Fruit fly (Drosophila melanogaster) whole organism, prepupa: ENCODE measurements around the gene Evi5.

Experiments
- Blimp-1 ChIP-seq: fragments of 200-800 bp; sonication (Bioruptor generic); optimal IDR thresholded peaks from 3 replicates; lab custom pipeline; 2017; ENCODE audit warnings: missing biosample characterization, missing genetic modification characterization, mild to moderate bottlenecking, moderate library complexity, missing genetic modification reagents
- CG10631 ChIP-seq: fragments of 200-800 bp; sonication (Bioruptor generic); optimal IDR thresholded peaks from 2 replicates; lab custom pipeline; 2016; ENCODE audit warnings: missing biosample characterization, missing genetic modification characterization
- CG11294 ChIP-seq: fragments of 200-800 bp; sonication (Bioruptor generic); IDR thresholded peaks from 2 replicates; pipeline ENCODE4 v1.3.6; 2022; ENCODE audit warnings: missing biosample characterization, missing genetic modification characterization
- CG11762 ChIP-seq: fragments of 200-800 bp; sonication (Bioruptor generic); optimal IDR thresholded peaks from 3 replicates; lab custom pipeline; 2016; ENCODE audit warnings: missing biosample characterization, missing genetic modification characterization; ENCODE audit not compliant: insufficient read depth
- CG11902 ChIP-seq: fragments of 200-800 bp; sonication (Bioruptor generic); optimal IDR thresholded peaks from 3 replicates; lab custom pipeline; 2016; ENCODE audit warnings: missing biosample characterization, missing genetic modification characterization
- CG15336 ChIP-seq: fragments of 200-800 bp; sonication (Bioruptor generic); IDR thresholded peaks from 2 replicates; pipeline ENCODE4 v1.3.6; 2022; ENCODE audit warnings: missing biosample characterization, missing genetic modification characterization
- CG1621 ChIP-seq: fragments of 200-800 bp; sonication (Bioruptor generic); optimal IDR thresholded peaks from 3 replicates; lab custom pipeline; 2018; ENCODE audit warnings: missing biosample characterization, mild to moderate bottlenecking, missing genetic modification characterization
- CG16779 ChIP-seq: fragments of 200-800 bp; sonication (Bioruptor generic); optimal IDR thresholded peaks from 3 replicates; lab custom pipeline; 2017; ENCODE audit warnings: missing biosample characterization, mild to moderate bottlenecking, missing genetic modification characterization
- CG31627 ChIP-seq: fragments of 200-800 bp; sonication (Bioruptor generic); optimal IDR thresholded peaks from 3 replicates; lab custom pipeline; 2016; ENCODE audit warnings: missing biosample characterization, missing genetic modification characterization
- CG32006 ChIP-seq: fragments of 200-800 bp; sonication (Bioruptor generic); optimal IDR thresholded peaks from 3 replicates; lab custom pipeline; 2017; ENCODE audit warnings: missing biosample characterization, mild to moderate bottlenecking, missing genetic modification characterization
- CG34406 ChIP-seq: fragments of 200-800 bp; sonication (Bioruptor generic); optimal IDR thresholded peaks from 3 replicates; lab custom pipeline; 2016; ENCODE audit warnings: missing biosample characterization, missing genetic modification characterization
- CG4318 ChIP-seq: fragments of 200-800 bp; sonication (Bioruptor generic); optimal IDR thresholded peaks from 3 replicates; lab custom pipeline; 2017; ENCODE audit warnings: missing biosample characterization, mild to moderate bottlenecking, missing genetic modification characterization
- CG6792 ChIP-seq: fragments of 200-800 bp; sonication (Bioruptor generic); optimal IDR thresholded peaks from 3 replicates; lab custom pipeline; 2016; ENCODE audit warnings: missing biosample characterization, missing genetic modification characterization
- CG6808 ChIP-seq: fragments of 200-800 bp; sonication (Bioruptor generic); optimal IDR thresholded peaks from 3 replicates; lab custom pipeline; 2017; ENCODE audit warnings: missing biosample characterization, missing genetic modification characterization, mild to moderate bottlenecking, moderate library complexity, missing genetic modification reagents
- CG6854 ChIP-seq: fragments of 200-800 bp; sonication (Bioruptor generic); optimal IDR thresholded peaks from 2 replicates; lab custom pipeline; 2017; ENCODE audit warnings: missing biosample characterization, mild to moderate bottlenecking, missing genetic modification characterization
- CG8319 ChIP-seq: fragments of 200-800 bp; sonication (Bioruptor generic); optimal IDR thresholded peaks from 3 replicates; lab custom pipeline; 2016; ENCODE audit warnings: missing biosample characterization, missing genetic modification characterization
- CG9139 ChIP-seq: fragments of 200-800 bp; sonication (Bioruptor generic); optimal IDR thresholded peaks from 3 replicates; lab custom pipeline; 2017; ENCODE audit warnings: missing biosample characterization, mild to moderate bottlenecking, missing genetic modification characterization
- Eip75B ChIP-seq: fragments of 200-800 bp; sonication (Bioruptor generic); optimal IDR thresholded peaks from 3 replicates; lab custom pipeline; 2016; ENCODE audit warnings: missing biosample characterization, missing genetic modification characterization
- Eip78C ChIP-seq: fragments of 200-800 bp; sonication (Bioruptor generic); peaks from one replicate; lab custom pipeline; 2016; ENCODE audit warnings: missing biosample characterization, missing genetic modification characterization
- Eip93F ChIP-seq: fragments of 200-800 bp; sonication (Bioruptor generic); optimal IDR thresholded peaks from 2 replicates; lab custom pipeline; 2016; ENCODE audit warnings: missing biosample characterization, mild to moderate bottlenecking, missing genetic modification characterization
- Ets96B ChIP-seq: fragments of 200-800 bp; optimal IDR thresholded peaks from 2 replicates; lab custom pipeline; 2019; ENCODE audit warnings: missing biosample characterization, mild to moderate bottlenecking, missing genetic modification characterization, moderate library complexity
- Hr38 ChIP-seq: sonication (Bioruptor generic); optimal IDR thresholded peaks from 2 replicates; lab custom pipeline; 2016; ENCODE audit warnings: missing biosample characterization, missing genetic modification characterization
- Hr4 ChIP-seq: fragments of 200-800 bp; sonication (Bioruptor generic); optimal IDR thresholded peaks from 3 replicates; lab custom pipeline; 2016; ENCODE audit warnings: missing biosample characterization, missing genetic modification characterization
- Lpt ChIP-seq: fragments of 200-800 bp; sonication (Bioruptor generic); optimal IDR thresholded peaks from 3 replicates; lab custom pipeline; 2016; ENCODE audit warnings: missing biosample characterization, missing genetic modification characterization
- Met ChIP-seq: fragments of 200-800 bp; sonication (Bioruptor generic); optimal IDR thresholded peaks from 3 replicates; lab custom pipeline; 2016; ENCODE audit warnings: missing biosample characterization, missing genetic modification characterization
- OdsH ChIP-seq: fragments of 200-800 bp; sonication (Bioruptor generic); optimal IDR thresholded peaks from 3 replicates; lab custom pipeline; 2016; ENCODE audit warnings: missing biosample characterization, missing genetic modification characterization
- Sox102F ChIP-seq: fragments of 200-800 bp; sonication (Bioruptor generic); optimal IDR thresholded peaks from 2 replicates; lab custom pipeline; 2016; ENCODE audit warnings: missing biosample characterization, mild to moderate bottlenecking, missing genetic modification characterization
- Sox14 ChIP-seq: fragments of 200-800 bp; sonication (Bioruptor generic); optimal IDR thresholded peaks from 3 replicates; lab custom pipeline; 2016; ENCODE audit warnings: missing biosample characterization, missing genetic modification characterization
- Sox15 ChIP-seq: fragments of 200-800 bp; sonication (Bioruptor generic); optimal IDR thresholded peaks from 3 replicates; lab custom pipeline; 2016; ENCODE audit warnings: missing biosample characterization, missing genetic modification characterization
- achi ChIP-seq: fragments of 200-800 bp; sonication (Bioruptor generic); optimal IDR thresholded peaks from 3 replicates; lab custom pipeline; 2016; ENCODE audit warnings: missing biosample characterization, missing genetic modification characterization
- acj6 ChIP-seq: fragments of 200-800 bp; sonication (Bioruptor generic); optimal IDR thresholded peaks from 3 replicates; lab custom pipeline; 2016; ENCODE audit warnings: missing biosample characterization, missing genetic modification characterization
- cyc ChIP-seq: fragments of 200-800 bp; sonication (Bioruptor generic); optimal IDR thresholded peaks from 3 replicates; lab custom pipeline; 2016; ENCODE audit warnings: missing biosample characterization, missing genetic modification characterization
- dsx ChIP-seq: fragments of 200-800 bp; optimal IDR thresholded peaks from 3 replicates; lab custom pipeline; 2019; ENCODE audit warnings: missing biosample characterization, mild to moderate bottlenecking, missing genetic modification characterization, moderate library complexity; ENCODE audit not compliant: poor library complexity, severe bottlenecking
- eg ChIP-seq: fragments of 200-800 bp; sonication (Bioruptor generic); IDR thresholded peaks from 3 replicates; pipeline ENCODE4 v1.3.6; 2022; ENCODE audit warnings: missing biosample characterization, missing genetic modification characterization
- esn ChIP-seq: fragments of 200-800 bp; sonication (Bioruptor generic); optimal IDR thresholded peaks from 2 replicates; lab custom pipeline; 2016; ENCODE audit warnings: missing biosample characterization, mild to moderate bottlenecking, missing genetic modification characterization, moderate library complexity
- fd85E ChIP-seq: fragments of 200-800 bp; sonication (Bioruptor generic); optimal IDR thresholded peaks from 3 replicates; lab custom pipeline; 2016; ENCODE audit warnings: missing biosample characterization, missing genetic modification characterization
- fkh ChIP-seq: fragments of 200-800 bp; sonication (Bioruptor generic); optimal IDR thresholded peaks from 3 replicates; lab custom pipeline; 2017; ENCODE audit warnings: missing biosample characterization, mild to moderate bottlenecking, missing genetic modification characterization, moderate library complexity
- lz ChIP-seq: fragments of 200-800 bp; sonication (Bioruptor generic); optimal IDR thresholded peaks from 3 replicates; lab custom pipeline; 2016; ENCODE audit warnings: missing biosample characterization, missing genetic modification characterization
- net ChIP-seq: fragments of 200-800 bp; sonication (Bioruptor generic); optimal IDR thresholded peaks from 3 replicates; lab custom pipeline; 2016; ENCODE audit warnings: missing biosample characterization, missing genetic modification characterization
- pdm3 ChIP-seq: fragments of 200-800 bp; sonication (Bioruptor generic); optimal IDR thresholded peaks from 3 replicates; lab custom pipeline; 2016; ENCODE audit warnings: missing biosample characterization, missing genetic modification characterization
- salr ChIP-seq, 2 experiments: fragments of 200-800 bp; sonication (Bioruptor generic); optimal IDR thresholded peaks; 3 replicates each; lab custom pipeline; 2016 to 2018; ENCODE audit warnings: missing biosample characterization in 2 of 2, missing genetic modification characterization in 2 of 2, mild to moderate bottlenecking in 1 of 2
- spab ChIP-seq: fragments of 200-800 bp; sonication (Bioruptor generic); optimal IDR thresholded peaks from 2 replicates; lab custom pipeline; 2017; ENCODE audit warnings: missing biosample characterization, mild to moderate bottlenecking, missing genetic modification characterization, missing genetic modification reagents
- svp ChIP-seq: fragments of 200-800 bp; sonication (Bioruptor generic); peaks from one replicate; lab custom pipeline; 2016; ENCODE audit warnings: missing biosample characterization, missing genetic modification characterization
- vri ChIP-seq: fragments of 200-800 bp; sonication (Bioruptor generic); optimal IDR thresholded peaks from 3 replicates; lab custom pipeline; 2016; ENCODE audit warnings: missing biosample characterization, mild to moderate bottlenecking, missing genetic modification characterization

Gene Evi5

DNA sequence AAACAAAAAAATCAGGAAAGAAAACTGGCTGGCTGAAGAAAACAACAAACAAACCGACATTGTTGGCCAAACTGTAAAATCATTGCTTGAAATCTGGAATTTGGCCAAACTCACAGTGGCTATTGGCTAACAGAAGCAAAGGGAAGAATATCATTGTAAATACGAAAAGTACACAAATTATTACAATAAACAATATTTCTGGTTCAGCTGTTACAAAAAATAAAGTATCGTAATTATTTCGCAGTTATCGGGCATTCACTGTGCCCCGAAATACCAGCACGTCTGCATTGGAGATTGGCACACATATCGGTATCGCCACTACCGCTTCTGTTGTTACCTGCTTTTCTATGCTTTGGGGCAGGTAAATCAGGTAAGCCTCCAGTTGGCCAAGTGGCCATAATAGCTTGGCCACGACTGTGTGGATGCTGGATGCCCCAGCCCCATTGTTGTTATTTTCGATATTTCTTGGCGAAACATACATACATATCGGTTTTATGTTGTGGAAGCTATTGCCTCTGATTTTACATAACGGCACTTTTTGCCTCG lies 3.1 kb downstream of the Evi5 start (continued):
- TF ChIP-seq CG6808 (GFP tag; lab: Kevin White, UChicago), result no peak
- TF ChIP-seq esn (GFP tag; lab: Kevin White, UChicago), result peak; percentile 8
- TF ChIP-seq Met, result peak; percentile 28
- TF ChIP-seq Eip78C (GFP tag; lab: Kevin White, UChicago), result peak; percentile 82
- TF ChIP-seq svp (GFP tag; lab: Kevin White, UChicago), result peak; percentile 67
- TF ChIP-seq CG11902 (GFP tag; lab: Kevin White, UChicago), result no peak
- peak; percentile 6 for TF ChIP-seq Eip75B
- TF ChIP-seq acj6 (GFP tag; lab: Kevin White, UChicago), result peak; percentile 41
- peak; percentile 10 for TF ChIP-seq achi (GFP tag; lab: Kevin White, UChicago)
- peak; percentile 22 for TF ChIP-seq lz (GFP tag; lab: Kevin White, UChicago)
- TF ChIP-seq cyc, result peak; percentile 37
- TF ChIP-seq CG15336, result peak; percentile 72
- TF ChIP-seq CG11762, result no peak
- peak; percentile 59 for TF ChIP-seq CG32006
- no peak for TF ChIP-seq CG34406
- TF ChIP-seq net (GFP tag; lab: Kevin White, UChicago), result peak; percentile 35
- peak; percentile 60 for TF ChIP-seq pdm3 (GFP tag; lab: Kevin White, UChicago)
- no peak for TF ChIP-seq CG6792 (GFP tag; lab: Kevin White, UChicago)
- peak; percentile 56 for TF ChIP-seq Hr4 (GFP tag; lab: Kevin White, UChicago)
- TF ChIP-seq, all 60 proteins: peak for 31

DNA sequence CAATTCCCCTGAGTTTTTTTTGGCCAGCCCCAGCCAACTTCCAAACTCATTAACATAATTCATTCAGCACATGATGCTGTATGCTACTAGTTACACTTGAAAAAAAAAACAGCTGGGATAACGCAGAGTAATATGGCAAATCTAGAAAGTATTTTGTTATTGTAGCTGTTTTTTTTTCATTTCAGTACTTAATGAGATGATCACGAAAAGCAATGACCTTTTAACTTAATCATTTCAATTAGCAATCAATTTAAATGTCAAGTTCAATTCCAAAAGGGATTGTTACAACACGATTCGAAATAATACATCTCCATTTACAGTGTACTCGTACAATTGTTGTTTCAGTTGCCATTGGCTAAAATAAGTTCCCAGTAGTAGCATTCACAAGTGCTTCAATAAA lies 3.8 kb downstream of the Evi5 start:
- no peak for TF ChIP-seq vri
- TF ChIP-seq CG11294 (GFP tag; lab: Robert Waterston, UW), result no peak
- TF ChIP-seq CG9139 (GFP tag; lab: Kevin White, UChicago), result no peak
- no peak for TF ChIP-seq Blimp-1
- no peak for TF ChIP-seq achi (GFP tag; lab: Kevin White, UChicago)
- TF ChIP-seq Sox102F (GFP tag; lab: Kevin White, UChicago), result no peak
- TF ChIP-seq CG4318 (GFP tag; lab: Kevin White, UChicago), result no peak
- TF ChIP-seq pdm3 (GFP tag; lab: Kevin White, UChicago), result peak; percentile 23
- peak; percentile 69 for TF ChIP-seq Eip78C (GFP tag; lab: Kevin White, UChicago)
- peak; percentile 59 for TF ChIP-seq svp (GFP tag; lab: Kevin White, UChicago)
- TF ChIP-seq CG6792 (GFP tag; lab: Kevin White, UChicago), result no peak
- no peak for TF ChIP-seq Lpt (GFP tag; lab: Kevin White, UChicago)

DNA sequence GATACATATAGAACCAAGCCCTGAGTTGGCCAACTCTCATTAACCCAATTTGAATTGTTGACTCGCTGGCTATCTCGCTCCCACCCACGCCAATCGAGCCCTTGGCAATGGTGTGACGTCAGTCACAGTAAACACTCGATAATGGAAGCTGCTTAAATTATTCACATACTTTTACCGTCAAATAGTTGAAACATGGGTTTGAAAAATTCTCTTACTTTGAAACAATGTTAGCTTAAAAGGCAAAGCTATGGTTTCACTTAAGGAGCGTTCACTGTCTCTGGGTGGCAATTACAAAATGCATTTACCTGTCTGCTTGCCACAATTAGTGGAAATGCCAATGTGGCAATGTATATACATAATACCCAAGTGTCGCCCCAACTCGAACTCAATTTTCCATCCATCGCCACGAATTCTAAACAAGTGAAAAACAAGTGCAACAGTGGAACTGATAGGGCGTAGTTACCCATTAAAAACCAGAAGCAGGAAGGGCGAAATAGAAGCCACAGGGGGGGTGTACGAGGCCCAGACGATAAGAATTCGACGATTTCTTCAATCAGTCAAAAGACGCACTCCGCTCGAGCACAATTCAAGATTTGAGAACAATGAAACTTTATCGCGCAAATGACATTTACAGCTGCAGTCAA lies 4.6 kb downstream of the Evi5 start:
- TF ChIP-seq OdsH (GFP tag; lab: Kevin White, UChicago) (peak; percentile 57), svp (GFP tag; lab: Kevin White, UChicago) (peak; percentile 93), spab (no peak), salr (GFP tag; optimal IDR thresholded peaks at IDR 0.05; lab: Kevin White, UChicago) (no peak), esn (GFP tag; lab: Kevin White, UChicago) (peak; percentile 87), CG15336 (peak; percentile 70), CG6792 (GFP tag; lab: Kevin White, UChicago) (peak; percentile 72), vri (peak; percentile 73), Met (peak; percentile 88), Hr4 (GFP tag; lab: Kevin White, UChicago) (peak; percentile 64), eg (peak; percentile 76), CG11294 (GFP tag; lab: Robert Waterston, UW) (0 out of 2 replicates have a peak, but pooled peaks have one; percentile 10), Hr38 (GFP tag; lab: Kevin White, UChicago) (no peak), Eip78C (GFP tag; lab: Kevin White, UChicago) (peak; percentile 89), Sox14 (GFP tag; lab: Kevin White, UChicago) (peak; percentile 79), dsx (peak; percentile 21), CG1621 (peak; percentile 9), CG10631 (GFP tag; lab: Kevin White, UChicago) (peak; percentile 29), CG6854 (GFP tag; lab: Kevin White, UChicago) (peak; percentile 52), CG16779 (tag; lab: Kevin White, UChicago) (no peak), fkh (peak; percentile 54), Sox15 (GFP tag; lab: Kevin White, UChicago) (peak; percentile 56), Eip93F (GFP tag; lab: Kevin White, UChicago) (peak; percentile 77), CG32006 (peak; percentile 49), fd85E (GFP tag; lab: Kevin White, UChicago) (no peak), CG31627 (GFP tag; lab: Kevin White, UChicago) (peak; percentile 90), Blimp-1 (peak; percentile 61), Ets96B (tag; lab: Kevin White, UChicago) (peak; percentile 2), lz (GFP tag; lab: Kevin White, UChicago) (peak; percentile 87), Eip75B (peak; percentile 63), CG8319 (GFP tag; lab: Kevin White, UChicago) (peak; percentile 38)
